Fruit fly (Drosophila melanogaster): ENCODE results near the gene CG31279.
A peak's percentile ranks its signal among the peaks of the same experiment; 100 is the strongest.

The CG31279 gene

DNA sequence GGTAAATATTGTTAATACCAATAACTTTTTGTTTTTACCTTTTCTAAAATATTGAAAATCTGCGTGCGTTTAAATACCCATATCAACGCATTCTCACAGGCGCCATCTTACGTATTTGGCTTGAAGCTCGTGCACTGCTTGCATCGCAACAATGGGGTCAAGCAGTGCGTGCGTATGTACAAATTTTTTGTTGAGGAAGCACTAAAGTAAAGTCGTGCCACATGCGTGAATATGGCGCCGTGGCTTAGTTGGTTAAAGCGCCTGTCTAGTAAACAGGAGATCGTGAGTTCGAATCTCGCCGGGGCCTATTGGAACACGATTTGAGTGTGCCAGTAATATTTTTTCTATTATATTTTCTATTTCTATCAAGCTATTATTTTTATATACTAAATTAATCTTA is 1.2 kb downstream of the CG31279 start (continued):
- peak; percentile 73; the same call in 2 of the 3 replicates for TF ChIP-seq Dbx (GFP tag; IDR thresholded peaks at IDR 0.05)
- TF ChIP-seq corto (GFP tag; optimal IDR thresholded peaks at IDR 0.05), result no peak
- no peak for TF ChIP-seq Usf (GFP tag; optimal IDR thresholded peaks at IDR 0.05)
- TF ChIP-seq chif (GFP tag; optimal IDR thresholded peaks at IDR 0.05), result peak in 1 of 2 experiments; percentile 68
- no peak for TF ChIP-seq nau (GFP tag; optimal IDR thresholded peaks at IDR 0.05)
- TF ChIP-seq CG12659 (GFP tag; optimal IDR thresholded peaks at IDR 0.05), result no peak
- TF ChIP-seq CG33557 (GFP tag; optimal IDR thresholded peaks at IDR 0.05), result peak; percentile 13
- no peak for TF ChIP-seq sr (GFP tag; IDR thresholded peaks at IDR 0.05)
- TF ChIP-seq Deaf1 (tag; optimal IDR thresholded peaks at IDR 0.05), result no peak
- TF ChIP-seq repo (GFP tag; optimal IDR thresholded peaks at IDR 0.05), result peak; percentile 30
- TF ChIP-seq Med (GFP tag), result peak; percentile 95
- no peak for TF ChIP-seq fd64A (GFP tag; optimal IDR thresholded peaks at IDR 0.05)
- TF ChIP-seq H2.0 (GFP tag; IDR thresholded peaks at IDR 0.05), result peak; percentile 43; the same call in 1 of the 2 replicates
- no peak for TF ChIP-seq danr (GFP tag; IDR thresholded peaks at IDR 0.05)
- TF ChIP-seq MESR4 (GFP tag; optimal IDR thresholded peaks at IDR 0.05), result no peak
- TF ChIP-seq Hr39 (optimal IDR thresholded peaks at IDR 0.05), result no peak
- TF ChIP-seq CG13894 (tag; optimal IDR thresholded peaks at IDR 0.05), result no peak
- TF ChIP-seq Vsx1 (GFP tag; optimal IDR thresholded peaks at IDR 0.05), result no peak
- TF ChIP-seq Dp (GFP tag; optimal IDR thresholded peaks at IDR 0.05), result peak; percentile 37
- no peak for TF ChIP-seq CG1832 (GFP tag; optimal IDR thresholded peaks at IDR 0.05)
- 0 out of 2 replicates have a peak, but pooled peaks have one; percentile 21 for TF ChIP-seq CG3847 (GFP tag; IDR thresholded peaks at IDR 0.05)
- peak; percentile 49 for TF ChIP-seq CoRest (tag; optimal IDR thresholded peaks at IDR 0.05)
- TF ChIP-seq stwl (tag; optimal IDR thresholded peaks at IDR 0.05), result peak; percentile 79
- TF ChIP-seq tap (tag; optimal IDR thresholded peaks at IDR 0.05), result peak; percentile 43
- peak; percentile 98 for TF ChIP-seq CTCF (GFP tag; optimal IDR thresholded peaks at IDR 0.05)
- TF ChIP-seq vnd (GFP tag; IDR thresholded peaks at IDR 0.05; ENCODE audit: partially characterized antibody), result peak; percentile 45; the same call in 2 of the 3 replicates
- peak; percentile 21 for TF ChIP-seq Mad (GFP tag; optimal IDR thresholded peaks at IDR 0.05)
- TF ChIP-seq eyg (GFP tag; optimal IDR thresholded peaks at IDR 0.05), result no peak
- TF ChIP-seq CG12219 (GFP tag; optimal IDR thresholded peaks at IDR 0.05), result no peak
- TF ChIP-seq Fer2 (tag; optimal IDR thresholded peaks at IDR 0.05), result no peak
- TF ChIP-seq pho (GFP tag; optimal IDR thresholded peaks at IDR 0.05), result peak; percentile 14
- TF ChIP-seq Dll (GFP tag; IDR thresholded peaks at IDR 0.05; ENCODE audit: partially characterized antibody), result peak; percentile 44; the same call in 1 of the 4 replicates
- peak; percentile 47; the same call in 1 of the 2 replicates for TF ChIP-seq Xrp1 (GFP tag; IDR thresholded peaks at IDR 0.05)
- TF ChIP-seq CG10959 (GFP tag; IDR thresholded peaks at IDR 0.05), result no peak; the same call in 1 of the 2 replicates
- no peak for TF ChIP-seq exex (tag; optimal IDR thresholded peaks at IDR 0.05)
- no peak for TF ChIP-seq croc (GFP tag; conservative IDR thresholded peaks at IDR 0.05)
- TF ChIP-seq B-H2 (GFP tag; optimal IDR thresholded peaks at IDR 0.05), result peak; percentile 64
- no peak for TF ChIP-seq emc (GFP tag; optimal IDR thresholded peaks at IDR 0.05)
- TF ChIP-seq Drgx (GFP tag; IDR thresholded peaks at IDR 0.05), result no peak
- TF ChIP-seq unc-4 (GFP tag; IDR thresholded peaks at IDR 0.05; ENCODE audit: partially characterized antibody), result peak; percentile 56
- no peak for TF ChIP-seq Awh (GFP tag; IDR thresholded peaks at IDR 0.05)
- TF ChIP-seq phol (tag; optimal IDR thresholded peaks at IDR 0.05), result peak; percentile 41
- peak; percentile 81; the same call in 2 of the 3 replicates for TF ChIP-seq CG2199 (GFP tag; IDR thresholded peaks at IDR 0.05)
- no peak for TF ChIP-seq Ravus (GFP tag; IDR thresholded peaks at IDR 0.05)
- TF ChIP-seq CG14014 (GFP tag; IDR thresholded peaks at IDR 0.05), result no peak
- TF ChIP-seq ab (GFP tag; optimal IDR thresholded peaks at IDR 0.05), result no peak
- no peak for TF ChIP-seq CG6175 (GFP tag; IDR thresholded peaks at IDR 0.05)
- TF ChIP-seq Atf3 (GFP tag; optimal IDR thresholded peaks at IDR 0.05), result no peak
- TF ChIP-seq jigr1 (GFP tag; IDR thresholded peaks at IDR 0.05), result no peak
- no peak for TF ChIP-seq ap (GFP tag; IDR thresholded peaks at IDR 0.05)
- no peak for TF ChIP-seq sim (GFP tag; IDR thresholded peaks at IDR 0.05)
- no peak for TF ChIP-seq HHEX (GFP tag; optimal IDR thresholded peaks at IDR 0.05)
- no peak for TF ChIP-seq fru (optimal IDR thresholded peaks at IDR 0.05)

Measured in whole organism, embryonic.